Worm (Caenorhabditis elegans) whole organism, midembryonic: Measurements from ENCODE around the gene let-268.

Source experiments
- T22C8.4 ChIP-seq: fragments of 200-800 bp; sonication (Bioruptor generic); IDR thresholded peaks from 2 replicates; pipeline ENCODE4 v1.3.6; 2022; ENCODE audit warnings: missing genetic modification characterization, missing compliant biosample characterization
- cog-1 ChIP-seq: sonication (generic microtip); optimal IDR thresholded peaks from 2 replicates; lab custom pipeline; 2016; ENCODE audit warnings: missing genetic modification characterization, missing compliant biosample characterization
- flt-1 ChIP-seq: fragments of 200-800 bp; sonication (Bioruptor generic); IDR thresholded peaks from 2 replicates; pipeline ENCODE4 v1.3.6; 2022; ENCODE audit warnings: missing genetic modification characterization, missing compliant biosample characterization
- klf-2 ChIP-seq: fragments of 200-800 bp; sonication (Bioruptor generic); conservative IDR thresholded peaks from 2 replicates; pipeline ENCODE4 v1.3.6; 2022; ENCODE audit warnings: missing genetic modification reagents, missing genetic modification characterization, missing compliant biosample characterization
- med-1 ChIP-seq: sonication (generic microtip); optimal IDR thresholded peaks from 2 replicates; lab custom pipeline; 2017; ENCODE audit warnings: missing genetic modification characterization, mild to moderate bottlenecking, missing compliant biosample characterization, antibody characterized with exemption, missing genetic modification reagents; ENCODE audit not compliant: insufficient read depth
- ref-1 ChIP-seq: fragments of 200-800 bp; sonication (Bioruptor generic); conservative IDR thresholded peaks from 2 replicates; pipeline ENCODE4 v1.3.6; 2022; ENCODE audit warnings: missing genetic modification reagents, missing genetic modification characterization, missing compliant biosample characterization
- tab-1 ChIP-seq: fragments of 200-800 bp; sonication (Bioruptor generic); IDR thresholded peaks from 2 replicates; pipeline ENCODE4 v1.3.6; 2022; ENCODE audit warnings: missing genetic modification characterization, missing compliant biosample characterization
- ztf-23 ChIP-seq: fragments of 200-800 bp; sonication (Bioruptor generic); IDR thresholded peaks from 2 replicates; pipeline ENCODE4 v1.3.6; 2022; ENCODE audit warnings: missing genetic modification reagents, missing genetic modification characterization, missing compliant biosample characterization
- ztf-29 ChIP-seq: fragments of 200-800 bp; sonication (Bioruptor generic); IDR thresholded peaks from 2 replicates; pipeline ENCODE4 v1.3.6; 2022; ENCODE audit warnings: missing genetic modification reagents, missing genetic modification characterization, missing compliant biosample characterization

- TF ChIP-seq flt-1, result no peak
- TF ChIP-seq ref-1 (GFP tag; lab: Robert Waterston, UW), result no peak
- no peak for TF ChIP-seq T22C8.4 (GFP tag; lab: Robert Waterston, UW)
- TF ChIP-seq med-1 (GFP tag; lab: Kevin White, UChicago), result no peak
- no peak for TF ChIP-seq ztf-23 (GFP tag; lab: Robert Waterston, UW)
- TF ChIP-seq ztf-29 (GFP tag; lab: Robert Waterston, UW), result no peak
- no peak for TF ChIP-seq cog-1 (tag; lab: Kevin White, UChicago)
- no peak for TF ChIP-seq tab-1 (GFP tag; lab: Robert Waterston, UW)
- TF ChIP-seq klf-2 (GFP tag; lab: Robert Waterston, UW), result no peak
These were observed 31.2 kb downstream of the let-268 start for ce11 chrII:10008552-10008951.
